Worm (Caenorhabditis elegans) whole organism, L2 larva: ENCODE results near the gene scl-13.

Experiments
- aly-2 ChIP-seq: fragments of 150-350 bp; optimal IDR thresholded peaks from 2 replicates; lab custom pipeline; 2014; ENCODE audit warnings: missing biosample characterization, missing genetic modification characterization
- ama-1 ChIP-seq: fragments of 150-350 bp; optimal IDR thresholded peaks from 2 replicates; lab custom pipeline; 2018; ENCODE audit warnings: inconsistent platforms
- ceh-82 ChIP-seq: fragments of 150-350 bp; optimal IDR thresholded peaks from 2 replicates; lab custom pipeline; 2014; ENCODE audit warnings: missing biosample characterization, missing genetic modification characterization
- egl-27 ChIP-seq: sonication (generic microtip); optimal IDR thresholded peaks from 3 replicates; lab custom pipeline; 2017; ENCODE audit warnings: missing biosample characterization, missing genetic modification reagents, missing genetic modification characterization
- elt-3 ChIP-seq: sonication (generic microtip); optimal IDR thresholded peaks from 2 replicates; lab custom pipeline; 2017; ENCODE audit warnings: missing biosample characterization, missing genetic modification characterization
- fos-1 ChIP-seq: fragments of 150-350 bp; optimal IDR thresholded peaks from 2 replicates; lab custom pipeline; 2014; ENCODE audit warnings: missing biosample characterization, missing genetic modification characterization
- gmeb-1 ChIP-seq: fragments of 150-350 bp; optimal IDR thresholded peaks from 2 replicates; lab custom pipeline; 2014; ENCODE audit warnings: missing biosample characterization, missing genetic modification characterization
- lsy-2 ChIP-seq, 2 experiments: fragments of 150-350 bp in 1 of 2; sonication (generic microtip) in 1 of 2; optimal IDR thresholded peaks; 2 replicates each; lab custom pipeline; 2014 to 2017; ENCODE audit warnings: missing biosample characterization in 2 of 2, missing genetic modification characterization in 2 of 2
- nhr-10 ChIP-seq: sonication (generic microtip); optimal IDR thresholded peaks from 2 replicates; lab custom pipeline; 2017; ENCODE audit warnings: missing biosample characterization, missing genetic modification characterization
- nhr-12 ChIP-seq: fragments of 150-350 bp; optimal IDR thresholded peaks from 2 replicates; lab custom pipeline; 2014; ENCODE audit warnings: missing biosample characterization, missing genetic modification characterization
- nhr-237 ChIP-seq: fragments of 150-350 bp; optimal IDR thresholded peaks from 2 replicates; lab custom pipeline; 2014; ENCODE audit warnings: missing biosample characterization, missing genetic modification characterization
- nhr-25 ChIP-seq: fragments of 150-350 bp; sonication (generic microtip); optimal IDR thresholded peaks from 3 replicates; lab custom pipeline; 2014; ENCODE audit warnings: missing biosample characterization, missing genetic modification characterization
- nhr-6 ChIP-seq: fragments of 150-350 bp; optimal IDR thresholded peaks from 2 replicates; lab custom pipeline; 2014; ENCODE audit warnings: missing biosample characterization, missing genetic modification characterization
- nhr-77 ChIP-seq: fragments of 150-350 bp; optimal IDR thresholded peaks from 2 replicates; lab custom pipeline; 2014; ENCODE audit warnings: missing biosample characterization, missing genetic modification characterization

- TF ChIP-seq egl-27 (no peak), lsy-2 (tag; optimal IDR thresholded peaks at IDR 0.05; lab: Kevin White, UChicago) (no peak), nhr-10 (tag; lab: Kevin White, UChicago) (no peak), nhr-12 (no peak), nhr-25 (tag; lab: Kevin White, UChicago) (no peak), fos-1 (tag; lab: Kevin White, UChicago) (peak; percentile 38), nhr-77 (tag; lab: Kevin White, UChicago) (no peak), ceh-82 (tag; lab: Kevin White, UChicago) (no peak), gmeb-1 (tag; lab: Kevin White, UChicago) (no peak), nhr-6 (tag; lab: Kevin White, UChicago) (no peak), aly-2 (tag; lab: Kevin White, UChicago) (no peak), nhr-237 (tag; lab: Kevin White, UChicago) (no peak), ama-1 (lab: Kevin White, UChicago) (no peak), elt-3 (no peak)
Observed at ce11 chrV:3843926-3844325, 32.5 kb upstream of the scl-13 start, which contains the start of gene ugt-32.
